Worm (Caenorhabditis elegans) whole organism, early embryonic: ENCODE measurements around the gene cest-8.
A peak's percentile ranks its signal among the peaks of the same experiment; 100 is the strongest.

ENCODE experiments used
- B0310.2 ChIP-seq: sonication (generic microtip); optimal IDR thresholded peaks from 2 replicates; lab custom pipeline; 2016; ENCODE audit warnings: mild to moderate bottlenecking, missing genetic modification characterization, missing compliant biosample characterization
- F13C5.2 ChIP-seq: sonication (generic microtip); optimal IDR thresholded peaks from 2 replicates; lab custom pipeline; 2017; ENCODE audit warnings: mild to moderate bottlenecking, missing genetic modification characterization, inconsistent platforms, missing compliant biosample characterization
- aly-1 ChIP-seq: sonication (generic microtip); optimal IDR thresholded peaks from 2 replicates; lab custom pipeline; 2016; ENCODE audit warnings: missing genetic modification characterization, missing compliant biosample characterization
- ama-1 ChIP-seq: fragments of 150-350 bp; optimal IDR thresholded peaks from 2 replicates; lab custom pipeline; 2014
- ceh-13 ChIP-seq: fragments of 200-800 bp; sonication (Bioruptor generic); optimal IDR thresholded peaks from 2 replicates; lab custom pipeline; 2018; ENCODE audit warnings: mild to moderate bottlenecking, missing genetic modification characterization, missing compliant biosample characterization
- ceh-36 ChIP-seq: sonication (generic microtip); optimal IDR thresholded peaks from 2 replicates; lab custom pipeline; 2016; ENCODE audit warnings: missing genetic modification characterization, inconsistent platforms, missing compliant biosample characterization
- ets-7 ChIP-seq: sonication (generic microtip); optimal IDR thresholded peaks from 2 replicates; lab custom pipeline; 2016; ENCODE audit warnings: missing genotype, missing genetic modification characterization, missing compliant biosample characterization
- flt-1 ChIP-seq: fragments of 200-800 bp; sonication (Bioruptor generic); IDR thresholded peaks from 2 replicates; pipeline ENCODE4 v1.3.6; 2022; ENCODE audit warnings: missing genetic modification characterization, missing compliant biosample characterization
- hmbx-1 ChIP-seq: sonication (generic microtip); optimal IDR thresholded peaks from 2 replicates; lab custom pipeline; 2016; ENCODE audit warnings: mild to moderate bottlenecking, missing genetic modification characterization, missing compliant biosample characterization
- hmg-4 ChIP-seq: fragments of 200-800 bp; sonication (Bioruptor generic); optimal IDR thresholded peaks from 2 replicates; lab custom pipeline; 2018; ENCODE audit warnings: mild to moderate bottlenecking, missing genetic modification characterization, missing compliant biosample characterization
- hnd-1 ChIP-seq: sonication (generic microtip); optimal IDR thresholded peaks from 2 replicates; lab custom pipeline; 2016; ENCODE audit warnings: missing genetic modification characterization, missing compliant biosample characterization
- pes-1 ChIP-seq: fragments of 200-800 bp; sonication (Bioruptor generic); IDR thresholded peaks from 2 replicates; pipeline ENCODE4 v1.3.6; 2022; ENCODE audit warnings: missing genetic modification reagents, missing genetic modification characterization, missing compliant biosample characterization
- scrt-1 ChIP-seq: fragments of 200-800 bp; sonication (Bioruptor generic); IDR thresholded peaks from 2 replicates; pipeline ENCODE4 v1.3.6; 2022; ENCODE audit warnings: missing genetic modification characterization, missing compliant biosample characterization
- sea-1 ChIP-seq: fragments of 200-800 bp; sonication (Bioruptor generic); conservative IDR thresholded peaks from 2 replicates; pipeline ENCODE4 v1.3.6; 2022; ENCODE audit warnings: missing genetic modification characterization, missing compliant biosample characterization
- tbx-11 ChIP-seq: fragments of 200-800 bp; sonication (Bioruptor generic); IDR thresholded peaks from 2 replicates; pipeline ENCODE4 v1.3.6; 2022; ENCODE audit warnings: missing genetic modification characterization, missing compliant biosample characterization
- tbx-37 ChIP-seq: fragments of 200-800 bp; sonication (Bioruptor generic); conservative IDR thresholded peaks from 2 replicates; pipeline ENCODE4 v1.3.6; 2022; ENCODE audit warnings: missing genetic modification reagents, missing genetic modification characterization, missing compliant biosample characterization
- tra-4 ChIP-seq: sonication (generic microtip); optimal IDR thresholded peaks from 2 replicates; lab custom pipeline; 2017; ENCODE audit warnings: missing genetic modification characterization, missing compliant biosample characterization

The cest-8 gene

DNA sequence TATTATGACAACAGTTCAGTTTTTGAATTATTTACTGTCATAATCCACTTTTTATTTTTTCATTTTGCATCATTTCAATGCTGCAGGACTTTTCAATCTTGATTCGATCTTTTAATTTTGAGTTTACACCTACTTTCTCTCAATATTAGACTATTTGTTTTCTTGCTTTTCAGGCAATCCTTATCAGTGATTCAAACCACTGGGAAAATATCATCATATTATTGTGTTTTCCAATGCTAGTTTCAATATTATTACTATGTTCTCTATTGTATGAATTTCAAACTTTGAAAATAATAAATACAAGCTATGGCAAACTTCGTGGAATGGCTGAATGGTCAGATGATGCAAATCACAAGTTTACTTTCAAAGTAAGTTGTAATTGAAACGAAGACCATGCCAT, at the start of gene cest-8:
cest-8 (plus strand) TSS at position 184 of the 400 bp plus-strand sequence.
- no peak for TF ChIP-seq hmbx-1 (tag; lab: Kevin White, UChicago)
- TF ChIP-seq scrt-1 (GFP tag; lab: Robert Waterston, UW) = no peak
- TF ChIP-seq tbx-11 (GFP tag; lab: Robert Waterston, UW) = no peak
- TF ChIP-seq hmg-4 = no peak
- TF ChIP-seq hnd-1 (tag; lab: Kevin White, UChicago) = no peak
- TF ChIP-seq sea-1 = no peak
- TF ChIP-seq ama-1 (lab: Kevin White, UChicago) = no peak
- TF ChIP-seq ceh-13 (GFP tag; lab: Kevin White, UChicago) = no peak
- TF ChIP-seq flt-1 (GFP tag; lab: Robert Waterston, UW) = no peak
- TF ChIP-seq ceh-36 (tag; lab: Kevin White, UChicago) = no peak

DNA sequence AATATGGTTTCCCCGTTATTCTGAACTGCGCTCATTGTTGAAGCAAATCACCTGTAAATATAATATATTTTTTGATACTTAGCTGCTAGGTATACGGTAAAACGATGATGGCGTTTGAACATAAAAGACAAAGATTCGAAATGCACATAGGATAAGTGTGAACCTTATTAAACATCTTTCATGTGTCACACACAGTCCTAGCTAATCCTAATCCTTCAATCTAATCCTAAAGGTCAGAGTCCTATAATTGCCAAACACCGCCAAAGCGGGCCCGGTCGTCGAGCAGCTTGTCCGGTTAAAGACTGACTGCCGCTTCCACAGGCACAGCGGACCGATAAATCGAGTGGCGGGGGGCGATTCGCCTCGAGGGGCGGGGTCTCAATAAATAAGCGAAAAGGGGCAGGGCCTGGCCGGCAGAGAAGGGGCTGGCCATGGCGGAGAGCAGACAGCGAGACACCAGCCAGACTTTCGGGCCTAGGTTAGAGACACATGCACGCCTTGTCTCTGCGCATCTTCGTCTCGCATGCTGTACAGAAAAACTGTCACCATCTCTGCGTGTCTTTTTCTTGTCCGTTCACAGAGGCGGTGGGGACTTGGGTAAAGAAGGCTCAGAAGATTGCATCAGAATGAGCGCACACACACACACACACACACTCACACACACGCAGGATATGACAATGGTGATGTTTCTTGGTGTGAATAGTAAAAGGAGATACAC, 47.7 kb upstream of the cest-8 start, which contains the start of gene F57G12.1:
F57G12.1 (minus strand) TSS at position 51 of the 718 bp plus-strand sequence.
- TF ChIP-seq ama-1 (lab: Kevin White, UChicago) (no peak), flt-1 (GFP tag; lab: Robert Waterston, UW) (peak; percentile 11; the same call in 1 of the 2 replicates), hnd-1 (tag; lab: Kevin White, UChicago) (no peak), sea-1 (no peak), ceh-36 (tag; lab: Kevin White, UChicago) (peak; percentile 83), tbx-37 (GFP tag; lab: Robert Waterston, UW) (no peak), hmbx-1 (tag; lab: Kevin White, UChicago) (no peak), F13C5.2 (peak; percentile 15), ceh-13 (GFP tag; lab: Kevin White, UChicago) (peak; percentile 7), tra-4 (tag; lab: Kevin White, UChicago) (no peak), hmg-4 (peak; percentile 83), ets-7 (no peak)

- no peak for TF ChIP-seq ceh-13 (GFP tag; lab: Kevin White, UChicago)
- no peak for TF ChIP-seq tbx-11 (GFP tag; lab: Robert Waterston, UW)
- no peak for TF ChIP-seq ets-7
- no peak for TF ChIP-seq tra-4 (tag; lab: Kevin White, UChicago)
- no peak for TF ChIP-seq hmbx-1 (tag; lab: Kevin White, UChicago)
- TF ChIP-seq aly-1 (tag; lab: Kevin White, UChicago) = no peak
- no peak for TF ChIP-seq B0310.2
- no peak for TF ChIP-seq scrt-1 (GFP tag; lab: Robert Waterston, UW)
These were observed 46.9 kb upstream of the cest-8 start for ce11 chrX:12172482-12173134.

DNA sequence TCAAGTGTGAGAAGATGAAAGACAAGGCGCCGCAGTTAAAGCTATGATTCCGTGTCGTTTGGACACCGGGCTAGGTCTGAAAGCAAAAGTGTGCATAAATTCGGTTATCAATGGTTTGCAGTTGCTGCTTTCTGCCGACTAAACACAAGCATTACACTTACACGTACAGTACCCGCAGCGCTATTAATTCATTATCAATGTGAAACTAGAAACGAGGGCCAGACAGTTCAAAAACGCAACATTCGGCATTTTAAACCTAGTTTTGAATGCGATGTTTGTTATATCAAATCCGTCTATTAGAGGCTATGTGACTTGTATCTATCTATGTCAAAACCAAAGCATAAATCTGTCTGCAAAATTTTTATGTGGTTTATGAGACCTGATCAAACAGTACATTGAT, 45.5 kb upstream of the cest-8 start:
- TF ChIP-seq ets-7 = no peak

- TF ChIP-seq ceh-36 (tag; lab: Kevin White, UChicago) = no peak
- no peak for TF ChIP-seq F13C5.2
- no peak for TF ChIP-seq tra-4 (tag; lab: Kevin White, UChicago)
- TF ChIP-seq hmbx-1 (tag; lab: Kevin White, UChicago) = no peak
- TF ChIP-seq pes-1 = no peak
- no peak for TF ChIP-seq ets-7
- TF ChIP-seq tbx-11 (GFP tag; lab: Robert Waterston, UW) = no peak
- no peak for TF ChIP-seq scrt-1 (GFP tag; lab: Robert Waterston, UW)
- TF ChIP-seq hmg-4 = no peak
- no peak for TF ChIP-seq ama-1 (lab: Kevin White, UChicago)
- TF ChIP-seq B0310.2 = no peak
- TF ChIP-seq hnd-1 (tag; lab: Kevin White, UChicago) = no peak
- no peak for TF ChIP-seq aly-1 (tag; lab: Kevin White, UChicago)
- TF ChIP-seq flt-1 (GFP tag; lab: Robert Waterston, UW) = no peak
- TF ChIP-seq tbx-37 (GFP tag; lab: Robert Waterston, UW) = no peak
- TF ChIP-seq ceh-13 (GFP tag; lab: Kevin White, UChicago) = no peak
- no peak for TF ChIP-seq sea-1
These were observed 44.6 kb upstream of the cest-8 start for ce11 chrX:12174686-12175404.

DNA sequence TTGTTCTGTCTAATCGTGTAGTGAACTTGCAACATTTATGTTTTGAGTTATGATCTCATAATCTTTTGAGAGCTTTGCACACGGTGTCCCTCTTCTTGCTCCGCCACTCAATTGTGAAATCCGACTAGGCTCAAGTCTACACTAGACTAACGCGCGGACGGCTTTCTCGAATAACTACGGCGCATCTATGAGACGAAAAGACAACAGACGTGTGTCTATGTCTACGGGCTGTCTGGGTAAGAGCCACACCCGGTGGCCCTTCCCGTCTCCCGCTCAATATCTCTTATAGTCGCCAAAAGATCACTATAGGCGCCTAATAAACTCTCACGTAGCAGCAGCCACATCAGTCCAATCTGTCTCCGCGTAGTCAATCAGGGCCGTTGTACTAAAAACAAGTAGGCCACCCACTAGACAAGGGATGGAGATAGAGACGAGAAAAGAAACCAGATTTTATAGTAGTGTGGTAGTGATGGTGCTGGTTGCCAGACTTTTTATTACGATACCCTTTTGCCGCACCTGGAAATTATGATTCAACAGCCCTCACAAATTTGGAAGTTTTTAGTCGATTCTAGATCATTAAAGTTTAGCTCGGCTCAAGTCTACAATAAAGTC, 43.7 kb upstream of the cest-8 start:
- TF ChIP-seq pes-1 = no peak
- TF ChIP-seq scrt-1 (GFP tag; lab: Robert Waterston, UW) = no peak

DNA sequence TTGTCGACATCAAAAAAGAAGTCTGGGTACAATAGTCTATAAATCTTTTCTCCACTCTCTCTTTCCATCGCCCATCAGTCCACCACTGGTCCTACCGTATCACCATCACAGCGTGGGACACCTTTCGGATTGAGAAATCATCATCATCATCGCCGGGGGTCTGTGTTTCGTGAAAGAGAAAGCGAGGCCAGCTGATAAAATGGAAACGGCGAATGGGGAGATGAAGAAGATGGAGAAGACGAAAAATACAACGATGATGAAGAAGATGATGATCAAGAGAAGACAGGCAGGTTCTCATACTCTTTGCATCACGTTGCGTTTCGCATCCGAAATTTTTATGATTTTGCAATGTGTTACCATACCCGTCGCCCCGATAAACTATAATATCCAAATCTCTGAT, 43.1 kb upstream of the cest-8 start:
- TF ChIP-seq hmg-4 (no peak), hnd-1 (tag; lab: Kevin White, UChicago) (no peak), ets-7 (no peak), B0310.2 (no peak), ama-1 (lab: Kevin White, UChicago) (no peak), aly-1 (tag; lab: Kevin White, UChicago) (no peak), hmbx-1 (tag; lab: Kevin White, UChicago) (no peak), sea-1 (no peak), ceh-36 (tag; lab: Kevin White, UChicago) (no peak)
